Worm (Caenorhabditis elegans) whole organism, early embryonic: ENCODE data around the gene Y54G9A.5.

Source experiments
- B0310.2 ChIP-seq: sonication (generic microtip); optimal IDR thresholded peaks from 2 replicates; lab custom pipeline; 2016; ENCODE audit warnings: mild to moderate bottlenecking, missing genetic modification characterization, missing compliant biosample characterization
- F13C5.2 ChIP-seq: sonication (generic microtip); optimal IDR thresholded peaks from 2 replicates; lab custom pipeline; 2017; ENCODE audit warnings: mild to moderate bottlenecking, missing genetic modification characterization, inconsistent platforms, missing compliant biosample characterization
- aly-1 ChIP-seq: sonication (generic microtip); optimal IDR thresholded peaks from 2 replicates; lab custom pipeline; 2016; ENCODE audit warnings: missing genetic modification characterization, missing compliant biosample characterization
- ama-1 ChIP-seq: fragments of 150-350 bp; optimal IDR thresholded peaks from 2 replicates; lab custom pipeline; 2014
- ceh-13 ChIP-seq: fragments of 200-800 bp; sonication (Bioruptor generic); optimal IDR thresholded peaks from 2 replicates; lab custom pipeline; 2018; ENCODE audit warnings: mild to moderate bottlenecking, missing genetic modification characterization, missing compliant biosample characterization
- ceh-36 ChIP-seq: sonication (generic microtip); optimal IDR thresholded peaks from 2 replicates; lab custom pipeline; 2016; ENCODE audit warnings: missing genetic modification characterization, inconsistent platforms, missing compliant biosample characterization
- ets-7 ChIP-seq: sonication (generic microtip); optimal IDR thresholded peaks from 2 replicates; lab custom pipeline; 2016; ENCODE audit warnings: missing genotype, missing genetic modification characterization, missing compliant biosample characterization
- flt-1 ChIP-seq: fragments of 200-800 bp; sonication (Bioruptor generic); IDR thresholded peaks from 2 replicates; pipeline ENCODE4 v1.3.6; 2022; ENCODE audit warnings: missing genetic modification characterization, missing compliant biosample characterization
- hmbx-1 ChIP-seq: sonication (generic microtip); optimal IDR thresholded peaks from 2 replicates; lab custom pipeline; 2016; ENCODE audit warnings: mild to moderate bottlenecking, missing genetic modification characterization, missing compliant biosample characterization
- hmg-4 ChIP-seq: fragments of 200-800 bp; sonication (Bioruptor generic); optimal IDR thresholded peaks from 2 replicates; lab custom pipeline; 2018; ENCODE audit warnings: mild to moderate bottlenecking, missing genetic modification characterization, missing compliant biosample characterization
- pes-1 ChIP-seq: fragments of 200-800 bp; sonication (Bioruptor generic); IDR thresholded peaks from 2 replicates; pipeline ENCODE4 v1.3.6; 2022; ENCODE audit warnings: missing genetic modification reagents, missing genetic modification characterization, missing compliant biosample characterization
- scrt-1 ChIP-seq: fragments of 200-800 bp; sonication (Bioruptor generic); IDR thresholded peaks from 2 replicates; pipeline ENCODE4 v1.3.6; 2022; ENCODE audit warnings: missing genetic modification characterization, missing compliant biosample characterization
- tbx-11 ChIP-seq: fragments of 200-800 bp; sonication (Bioruptor generic); IDR thresholded peaks from 2 replicates; pipeline ENCODE4 v1.3.6; 2022; ENCODE audit warnings: missing genetic modification characterization, missing compliant biosample characterization
- tbx-37 ChIP-seq: fragments of 200-800 bp; sonication (Bioruptor generic); conservative IDR thresholded peaks from 2 replicates; pipeline ENCODE4 v1.3.6; 2022; ENCODE audit warnings: missing genetic modification reagents, missing genetic modification characterization, missing compliant biosample characterization

DNA sequence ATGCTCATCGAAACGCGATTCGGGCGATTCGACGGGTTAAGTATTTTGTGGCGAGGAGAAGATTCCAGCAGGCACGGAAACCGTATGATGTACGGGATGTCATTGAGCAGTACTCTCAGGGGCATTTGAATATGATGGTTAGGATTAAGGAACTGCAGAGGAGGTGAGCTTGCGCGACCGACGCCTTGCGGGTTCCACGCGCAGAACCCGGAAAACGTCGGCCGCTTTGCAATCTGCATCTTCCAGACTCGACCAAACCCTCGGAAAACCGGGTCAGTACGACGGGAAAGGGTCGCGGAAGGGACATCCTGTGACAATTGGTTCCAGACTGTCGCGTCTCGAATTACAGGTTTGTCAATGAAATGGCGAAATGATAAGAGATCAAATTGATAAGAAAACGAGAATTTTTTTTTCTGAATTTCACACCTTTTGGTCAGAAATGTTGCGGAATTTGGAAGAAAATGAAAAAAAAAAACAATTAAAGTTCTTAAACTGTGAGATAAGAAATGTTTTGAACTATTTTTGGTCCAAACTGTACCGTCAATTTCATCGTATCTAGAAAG is 11.2 kb upstream of the Y54G9A.5 start:
- TF ChIP-seq ama-1 (lab: Kevin White, UChicago) = no peak
- TF ChIP-seq hmg-4 = no peak
- TF ChIP-seq F13C5.2 (tag; lab: Kevin White, UChicago) = no peak
- no peak for TF ChIP-seq pes-1 (GFP tag; lab: Robert Waterston, UW)
- TF ChIP-seq ceh-13 = no peak
- no peak for TF ChIP-seq aly-1 (tag; lab: Kevin White, UChicago)
- no peak for TF ChIP-seq tbx-11 (GFP tag; lab: Robert Waterston, UW)
- no peak for TF ChIP-seq flt-1 (GFP tag; lab: Robert Waterston, UW)
- TF ChIP-seq scrt-1 (GFP tag; lab: Robert Waterston, UW) = no peak
- TF ChIP-seq tbx-37 (GFP tag; lab: Robert Waterston, UW) = no peak
- no peak for TF ChIP-seq ets-7
- TF ChIP-seq ceh-36 (tag; lab: Kevin White, UChicago) = no peak
- no peak for TF ChIP-seq hmbx-1 (tag; lab: Kevin White, UChicago)
- no peak for TF ChIP-seq B0310.2 (tag; lab: Kevin White, UChicago)
